Fruit fly (Drosophila melanogaster) whole organism, adult: ENCODE data around the gene CG34298.

Source experiments
- CG11617 ChIP-seq: fragments of 200-800 bp; sonication (Bioruptor generic); optimal IDR thresholded peaks from 2 replicates; lab custom pipeline; 2017; ENCODE audit warnings: mild to moderate bottlenecking, missing biosample characterization, missing genetic modification reagents, missing genetic modification characterization
- CG1620 ChIP-seq: fragments of 200-800 bp; sonication (Bioruptor generic); optimal IDR thresholded peaks from 2 replicates; lab custom pipeline; 2016; ENCODE audit warnings: missing biosample characterization, missing genetic modification characterization
- CG33017 ChIP-seq: fragments of 200-800 bp; sonication (Bioruptor generic); optimal IDR thresholded peaks from 2 replicates; lab custom pipeline; 2018; ENCODE audit warnings: missing biosample characterization, mild to moderate bottlenecking, missing genetic modification characterization, moderate library complexity
- CG5204 ChIP-seq: fragments of 200-800 bp; sonication (Bioruptor generic); optimal IDR thresholded peaks from 2 replicates; lab custom pipeline; 2016; ENCODE audit warnings: missing biosample characterization, missing genetic modification characterization
- CG7045 ChIP-seq: fragments of 200-800 bp; sonication (Bioruptor generic); optimal IDR thresholded peaks from 2 replicates; lab custom pipeline; 2017; ENCODE audit warnings: missing biosample characterization, mild to moderate bottlenecking, missing genetic modification characterization
- Clk ChIP-seq: fragments of 200-800 bp; sonication (Bioruptor generic); optimal IDR thresholded peaks from 2 replicates; lab custom pipeline; 2017; ENCODE audit warnings: missing biosample characterization, missing genetic modification characterization
- Crg-1 ChIP-seq: fragments of 200-800 bp; sonication (Bioruptor generic); optimal IDR thresholded peaks from 2 replicates; lab custom pipeline; 2016; ENCODE audit warnings: missing biosample characterization, missing genetic modification characterization
- Hr96 ChIP-seq: fragments of 200-800 bp; sonication (Bioruptor generic); optimal IDR thresholded peaks from 2 replicates; lab custom pipeline; 2016; ENCODE audit warnings: missing biosample characterization, missing genetic modification characterization
- Mnt ChIP-seq: fragments of 200-800 bp; sonication (Bioruptor generic); optimal IDR thresholded peaks from 2 replicates; lab custom pipeline; 2016; ENCODE audit warnings: missing biosample characterization, mild to moderate bottlenecking, missing genetic modification characterization
- bab1 ChIP-seq: fragments of 200-800 bp; sonication (Bioruptor generic); optimal IDR thresholded peaks from 3 replicates; lab custom pipeline; 2019; ENCODE audit warnings: missing biosample characterization, mild to moderate bottlenecking, missing genetic modification characterization, moderate library complexity
- kay ChIP-seq: fragments of 200-800 bp; sonication (Bioruptor generic); peaks from one replicate; lab custom pipeline; 2016; ENCODE audit warnings: missing biosample characterization, missing genetic modification characterization, borderline replicate concordance
- ovo ChIP-seq: fragments of 200-800 bp; sonication (Bioruptor generic); optimal IDR thresholded peaks from 2 replicates; lab custom pipeline; 2016; ENCODE audit warnings: missing biosample characterization, missing genetic modification characterization
- pad ChIP-seq: fragments of 200-800 bp; sonication (Bioruptor generic); optimal IDR thresholded peaks from 3 replicates; lab custom pipeline; 2017; ENCODE audit warnings: missing biosample characterization, missing genetic modification characterization, mild to moderate bottlenecking, moderate library complexity, missing genetic modification reagents
- tj ChIP-seq: fragments of 200-800 bp; sonication (Bioruptor generic); optimal IDR thresholded peaks from 3 replicates; lab custom pipeline; 2017; ENCODE audit warnings: missing biosample characterization, mild to moderate bottlenecking, missing genetic modification characterization, moderate library complexity

dm6 chr3R:29995035-29995434, 4.6 kb upstream of the CG34298 start, which contains the start of the genes CG7903 and Sas-6:
- TF ChIP-seq ovo (GFP tag; lab: Kevin White, UChicago) (no peak), pad (no peak), bab1 (GFP tag; lab: Kevin White, UChicago) (no peak), tj (GFP tag; lab: Kevin White, UChicago) (no peak), CG5204 (no peak), Hr96 (GFP tag; lab: Kevin White, UChicago) (no peak), CG7045 (no peak), Mnt (no peak), kay (GFP tag; lab: Kevin White, UChicago) (no peak), CG1620 (GFP tag; lab: Kevin White, UChicago) (peak; percentile 9), Crg-1 (GFP tag; lab: Kevin White, UChicago) (no peak), CG11617 (GFP tag; lab: Kevin White, UChicago) (no peak), Clk (GFP tag; lab: Kevin White, UChicago) (no peak), CG33017 (tag; lab: Kevin White, UChicago) (no peak)
